ENCODE assay signal across 3 fruit fly cellular contexts in genomic region chr2L:1199912-1200721, dm6.
TF ChIP-seq lines count a peak whose summit lies in the region.

CG43349 (plus strand) TSS chr2L:1200205.
CG5011 (plus strand) TSS chr2L:1200671.

- no peak for TF ChIP-seq CTCF in whole organism, embryonic (GFP tag; optimal IDR thresholded peaks at IDR 0.05; lab: Kevin White, UChicago)

TF ChIP-seq in whole organism, adult, 20 proteins besides CTCF, POLR2A, EP300 and RAD21:
- peak; percentile 75 for TF ChIP-seq kay (GFP tag; lab: Kevin White, UChicago; ENCODE audit: borderline replicate concordance)
- no peak for TF ChIP-seq toe (GFP tag; optimal IDR thresholded peaks at IDR 0.05; lab: Kevin White, UChicago)

TF ChIP-seq in whole organism, embryonic, 481 proteins besides CTCF, POLR2A, EP300 and RAD21:
- TF ChIP-seq Atf6 (GFP tag; IDR thresholded peaks at IDR 0.05; lab: Robert Waterston, UW) = no peak
- TF ChIP-seq slbo (GFP tag; IDR thresholded peaks at IDR 0.05; lab: Robert Waterston, UW) = 0 out of 2 replicates have a peak, but pooled peaks have one; percentile 19
- TF ChIP-seq vvl (GFP tag; IDR thresholded peaks at IDR 0.05; lab: Robert Waterston, UW) = no peak
- TF ChIP-seq CG32532 (GFP tag; IDR thresholded peaks at IDR 0.05; lab: Robert Waterston, UW) = peak; percentile 17; the same call in 1 of the 2 replicates
- no peak for TF ChIP-seq Dp (GFP tag; optimal IDR thresholded peaks at IDR 0.05; lab: Kevin White, UChicago)
- TF ChIP-seq mirr (GFP tag; optimal IDR thresholded peaks at IDR 0.05; lab: Kevin White, UChicago) = peak; percentile 26
- TF ChIP-seq GATAe (GFP tag; conservative IDR thresholded peaks at IDR 0.05; lab: Robert Waterston, UW) = peak; percentile 43; the same call in 1 of the 2 replicates
- no peak for TF ChIP-seq stwl (tag; optimal IDR thresholded peaks at IDR 0.05; lab: Kevin White, UChicago)
- TF ChIP-seq ind (GFP tag; optimal IDR thresholded peaks at IDR 0.05; lab: Kevin White, UChicago) = no peak
- peak; percentile 54 for TF ChIP-seq exex (tag; optimal IDR thresholded peaks at IDR 0.05; lab: Kevin White, UChicago)
- no peak for TF ChIP-seq az2 (GFP tag; optimal IDR thresholded peaks at IDR 0.05; lab: Kevin White, UChicago)
- no peak for TF ChIP-seq CG30020 (tag; optimal IDR thresholded peaks at IDR 0.05; lab: Kevin White, UChicago)
- TF ChIP-seq Med (GFP tag; lab: Kevin White, UChicago) = peak; percentile 57
- peak; percentile 6; the same call in 1 of the 3 replicates for TF ChIP-seq Dbx (GFP tag; IDR thresholded peaks at IDR 0.05; lab: Robert Waterston, UW)
- no peak for TF ChIP-seq Rfx (GFP tag; IDR thresholded peaks at IDR 0.05; lab: Robert Waterston, UW)
- peak; percentile 42 for TF ChIP-seq Ets65A (GFP tag; lab: Kevin White, UChicago)
- TF ChIP-seq lab (GFP tag; optimal IDR thresholded peaks at IDR 0.05; lab: Kevin White, UChicago) = peak; percentile 27
- TF ChIP-seq lmd (GFP tag; IDR thresholded peaks at IDR 0.05; lab: Robert Waterston, UW) = no peak
- no peak for TF ChIP-seq lilli (GFP tag; optimal IDR thresholded peaks at IDR 0.05; lab: Kevin White, UChicago)

TF ChIP-seq in whole organism, wandering third instar larva, 38 proteins besides CTCF, POLR2A, EP300 and RAD21:
- no peak for TF ChIP-seq Mio (GFP tag; optimal IDR thresholded peaks at IDR 0.05; lab: Kevin White, UChicago)
- TF ChIP-seq tai (GFP tag; optimal IDR thresholded peaks at IDR 0.05; lab: Kevin White, UChicago) = no peak
- no peak for TF ChIP-seq lola (GFP tag; optimal IDR thresholded peaks at IDR 0.05; lab: Kevin White, UChicago)
- TF ChIP-seq Dfd (GFP tag; optimal IDR thresholded peaks at IDR 0.05; lab: Kevin White, UChicago) = peak; percentile 65
- no peak for TF ChIP-seq Rel (GFP tag; optimal IDR thresholded peaks at IDR 0.05; lab: Kevin White, UChicago)
- peak; percentile 85 for TF ChIP-seq Rel (tag; optimal IDR thresholded peaks at IDR 0.05; lab: Kevin White, UChicago)
- TF ChIP-seq rgr (GFP tag; optimal IDR thresholded peaks at IDR 0.05; lab: Kevin White, UChicago) = no peak
- peak; percentile 48 to 72 for TF ChIP-seq dl (GFP tag; optimal IDR thresholded peaks at IDR 0.05; lab: Kevin White, UChicago; ENCODE audit: insufficient read depth in 1 of 2, partially characterized antibody in 2 of 2)
- no peak for TF ChIP-seq usp (GFP tag; optimal IDR thresholded peaks at IDR 0.05; lab: Kevin White, UChicago)
- TF ChIP-seq sage (GFP tag; optimal IDR thresholded peaks at IDR 0.05; lab: Kevin White, UChicago) = no peak
TF ChIP-seq in whole organism, wandering third instar larva: peak in this region for 3.
